Worm (Caenorhabditis elegans) whole organism, late embryonic: Measurements from ENCODE around the gene C05D11.5.
A peak's percentile ranks its signal among the peaks of the same experiment; 100 is the strongest.

Experiments used
- F13H6.1 ChIP-seq: sonication (generic microtip); optimal IDR thresholded peaks from 2 replicates; lab custom pipeline; 2016; ENCODE audit warnings: missing genetic modification characterization, missing compliant biosample characterization
- K02D7.2 ChIP-seq: sonication (generic microtip); optimal IDR thresholded peaks from 2 replicates; lab custom pipeline; 2017; ENCODE audit warnings: mild to moderate bottlenecking, missing genetic modification characterization, missing compliant biosample characterization
- K09A11.1 ChIP-seq: sonication (generic microtip); optimal IDR thresholded peaks from 2 replicates; lab custom pipeline; 2017; ENCODE audit warnings: antibody characterized with exemption, mild to moderate bottlenecking, missing genetic modification characterization, missing compliant biosample characterization; ENCODE audit not compliant: insufficient read depth
- T23F11.4 ChIP-seq: fragments of 200-800 bp; sonication (Bioruptor generic); optimal IDR thresholded peaks from 2 replicates; lab custom pipeline; 2018; ENCODE audit warnings: mild to moderate bottlenecking, missing genetic modification characterization, missing compliant biosample characterization
- ahr-1 ChIP-seq: sonication (generic microtip); optimal IDR thresholded peaks from 2 replicates; lab custom pipeline; 2016; ENCODE audit warnings: missing genetic modification characterization, missing compliant biosample characterization
- ceh-14 ChIP-seq: sonication (generic microtip); optimal IDR thresholded peaks from 2 replicates; lab custom pipeline; 2016; ENCODE audit warnings: missing genotype, missing genetic modification characterization, missing compliant biosample characterization
- ceh-18 ChIP-seq: sonication (generic microtip); optimal IDR thresholded peaks from 2 replicates; lab custom pipeline; 2016; ENCODE audit warnings: missing genetic modification characterization, missing compliant biosample characterization
- ceh-22 ChIP-seq: sonication (generic microtip); optimal IDR thresholded peaks from 2 replicates; lab custom pipeline; 2017; ENCODE audit warnings: missing biosample characterization, missing genetic modification characterization
- ceh-24 ChIP-seq: sonication (generic microtip); optimal IDR thresholded peaks from 2 replicates; lab custom pipeline; 2016; ENCODE audit warnings: mild to moderate bottlenecking, missing genetic modification characterization, missing compliant biosample characterization
- ceh-31 ChIP-seq: sonication (generic microtip); optimal IDR thresholded peaks from 2 replicates; lab custom pipeline; 2016; ENCODE audit warnings: missing genetic modification characterization, missing compliant biosample characterization
- ceh-34 ChIP-seq: sonication (generic microtip); optimal IDR thresholded peaks from 2 replicates; lab custom pipeline; 2016; ENCODE audit warnings: mild to moderate bottlenecking, missing genetic modification characterization, missing compliant biosample characterization
- ceh-48 ChIP-seq: sonication (generic microtip); optimal IDR thresholded peaks from 2 replicates; lab custom pipeline; 2016; ENCODE audit warnings: missing genetic modification characterization, inconsistent platforms, missing compliant biosample characterization
- dmd-4 ChIP-seq: sonication (generic microtip); optimal IDR thresholded peaks from 2 replicates; lab custom pipeline; 2016; ENCODE audit warnings: borderline replicate concordance, missing genetic modification characterization, missing compliant biosample characterization
- elt-2 ChIP-seq: sonication (generic microtip); optimal IDR thresholded peaks from 2 replicates; lab custom pipeline; 2016; ENCODE audit warnings: missing genetic modification reagents, missing genetic modification characterization, missing compliant biosample characterization
- eyg-1 ChIP-seq: sonication (generic microtip); optimal IDR thresholded peaks from 2 replicates; lab custom pipeline; 2016; ENCODE audit warnings: missing genotype, missing genetic modification characterization, missing compliant biosample characterization
- fax-1 ChIP-seq: sonication (generic microtip); optimal IDR thresholded peaks from 2 replicates; lab custom pipeline; 2016; ENCODE audit warnings: missing genotype, missing genetic modification characterization, missing compliant biosample characterization
- fkh-10 ChIP-seq: fragments of 150-350 bp; optimal IDR thresholded peaks from 2 replicates; lab custom pipeline; 2014; ENCODE audit warnings: missing biosample characterization, missing genetic modification reagents, missing genetic modification characterization
- gmeb-2 ChIP-seq: sonication (generic microtip); optimal IDR thresholded peaks from 2 replicates; lab custom pipeline; 2016; ENCODE audit warnings: missing genetic modification characterization, inconsistent platforms, missing compliant biosample characterization
- hlh-13 ChIP-seq: fragments of 200-800 bp; sonication (Bioruptor generic); optimal IDR thresholded peaks from 2 replicates; lab custom pipeline; 2018; ENCODE audit warnings: mild to moderate bottlenecking, missing genetic modification characterization, missing compliant biosample characterization
- hlh-30 ChIP-seq: sonication (generic microtip); optimal IDR thresholded peaks from 2 replicates; lab custom pipeline; 2017; ENCODE audit warnings: antibody characterized with exemption, missing genetic modification characterization, missing compliant biosample characterization; ENCODE audit not compliant: insufficient read depth
- hlh-8 ChIP-seq: sonication (generic microtip); optimal IDR thresholded peaks from 2 replicates; lab custom pipeline; 2016; ENCODE audit warnings: missing genotype, missing genetic modification characterization, missing compliant biosample characterization
- lin-11 ChIP-seq: fragments of 200-800 bp; sonication (Bioruptor generic); optimal IDR thresholded peaks from 2 replicates; lab custom pipeline; 2018; ENCODE audit warnings: mild to moderate bottlenecking, missing genetic modification characterization, missing compliant biosample characterization
- nfya-1 ChIP-seq: sonication (generic microtip); optimal IDR thresholded peaks from 2 replicates; lab custom pipeline; 2017; ENCODE audit warnings: missing genetic modification characterization, mild to moderate bottlenecking, missing compliant biosample characterization, antibody characterized with exemption, moderate library complexity
- nhr-232 ChIP-seq: sonication (generic microtip); optimal IDR thresholded peaks from 2 replicates; lab custom pipeline; 2016; ENCODE audit warnings: missing genetic modification characterization, missing compliant biosample characterization
- npax-4 ChIP-seq: sonication (generic microtip); optimal IDR thresholded peaks from 2 replicates; lab custom pipeline; 2016; ENCODE audit warnings: missing genetic modification characterization, missing compliant biosample characterization
- pag-3 ChIP-seq: sonication (generic microtip); optimal IDR thresholded peaks from 2 replicates; lab custom pipeline; 2016; ENCODE audit warnings: missing compliant biosample characterization, missing genetic modification characterization, borderline replicate concordance
- pat-9 ChIP-seq: fragments of 200-800 bp; sonication (Bioruptor generic); optimal IDR thresholded peaks from 2 replicates; lab custom pipeline; 2018; ENCODE audit warnings: mild to moderate bottlenecking, missing genetic modification characterization, moderate library complexity, missing compliant biosample characterization
- pax-1 ChIP-seq: fragments of 150-350 bp; optimal IDR thresholded peaks from 2 replicates; lab custom pipeline; 2014; ENCODE audit warnings: missing biosample characterization, missing genetic modification characterization
- pha-2 ChIP-seq: sonication (generic microtip); optimal IDR thresholded peaks from 2 replicates; lab custom pipeline; 2017; ENCODE audit warnings: mild to moderate bottlenecking, missing genetic modification characterization, missing compliant biosample characterization
- pha-4 ChIP-seq: fragments of 150-350 bp; optimal IDR thresholded peaks from 2 replicates; lab custom pipeline; 2018; ENCODE audit warnings: missing biosample characterization, missing genetic modification reagents, missing genetic modification characterization
- pqm-1 ChIP-seq: sonication (generic microtip); optimal IDR thresholded peaks from 2 replicates; lab custom pipeline; 2016; ENCODE audit warnings: missing genetic modification characterization, missing compliant biosample characterization
- rnt-1 ChIP-seq: sonication (generic microtip); optimal IDR thresholded peaks from 2 replicates; lab custom pipeline; 2016; ENCODE audit warnings: missing genetic modification characterization, missing compliant biosample characterization
- sdc-2 ChIP-seq: sonication (generic microtip); optimal IDR thresholded peaks from 2 replicates; lab custom pipeline; 2016; ENCODE audit warnings: missing genotype, missing genetic modification characterization, missing compliant biosample characterization
- sox-4 ChIP-seq: sonication (generic microtip); optimal IDR thresholded peaks from 2 replicates; lab custom pipeline; 2017; ENCODE audit warnings: mild to moderate bottlenecking, missing genetic modification characterization, inconsistent platforms, missing compliant biosample characterization
- tbx-2 ChIP-seq: sonication (generic microtip); optimal IDR thresholded peaks from 2 replicates; lab custom pipeline; 2016; ENCODE audit warnings: missing genetic modification characterization, missing compliant biosample characterization
- unc-55 ChIP-seq: sonication (generic microtip); optimal IDR thresholded peaks from 2 replicates; lab custom pipeline; 2017; ENCODE audit warnings: missing biosample characterization, missing genetic modification reagents, missing genetic modification characterization
- unc-86 ChIP-seq: sonication (generic microtip); optimal IDR thresholded peaks from 2 replicates; lab custom pipeline; 2016; ENCODE audit warnings: missing genetic modification characterization, missing compliant biosample characterization
- ztf-16 ChIP-seq: sonication (generic microtip); optimal IDR thresholded peaks from 2 replicates; lab custom pipeline; 2017; ENCODE audit warnings: missing genetic modification characterization, missing compliant biosample characterization

The C05D11.5 gene

ce11 chrIII:6405121-6405520 lies 6.7 kb downstream of the C05D11.5 start:
- TF ChIP-seq F13H6.1 (tag; lab: Kevin White, UChicago) = no peak
- peak; percentile 92 for TF ChIP-seq unc-55 (GFP tag; lab: Kevin White, UChicago)
- TF ChIP-seq nfya-1 (tag; lab: Kevin White, UChicago) = peak; percentile 18
- peak; percentile 60 for TF ChIP-seq ceh-34 (tag; lab: Kevin White, UChicago)
- no peak for TF ChIP-seq pqm-1 (tag; lab: Kevin White, UChicago)
- peak; percentile 73 for TF ChIP-seq ceh-18 (tag; lab: Kevin White, UChicago)

DNA sequence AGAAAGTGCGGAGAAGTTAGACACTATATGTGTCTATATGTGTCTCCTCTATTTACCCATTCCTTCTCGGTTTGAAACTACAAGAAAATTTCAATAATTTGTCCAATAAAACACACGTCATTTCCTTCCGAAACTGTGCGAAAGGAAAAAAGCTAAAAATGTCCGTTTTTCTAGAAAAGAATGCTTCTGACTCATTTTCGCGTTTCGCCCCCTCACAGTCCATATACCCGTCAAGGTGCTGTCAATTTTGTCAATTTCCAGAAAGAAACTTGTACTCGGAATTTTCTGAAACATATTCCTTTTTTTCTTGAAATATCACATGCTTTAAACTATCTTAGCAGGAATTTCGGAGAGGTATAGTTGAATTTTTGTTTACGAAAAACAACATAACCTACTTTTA lies 9.0 kb downstream of the C05D11.5 start:
- TF ChIP-seq K09A11.1 (tag; lab: Kevin White, UChicago) (no peak), unc-86 (no peak), ztf-16 (tag; lab: Kevin White, UChicago) (no peak), pqm-1 (tag; lab: Kevin White, UChicago) (no peak), pat-9 (tag; lab: Kevin White, UChicago) (no peak), ceh-31 (tag; lab: Kevin White, UChicago) (no peak), K02D7.2 (no peak), eyg-1 (no peak), ceh-18 (tag; lab: Kevin White, UChicago) (no peak), pha-4 (tag; lab: Kevin White, UChicago) (no peak), npax-4 (no peak), pag-3 (tag; lab: Kevin White, UChicago) (no peak)

DNA sequence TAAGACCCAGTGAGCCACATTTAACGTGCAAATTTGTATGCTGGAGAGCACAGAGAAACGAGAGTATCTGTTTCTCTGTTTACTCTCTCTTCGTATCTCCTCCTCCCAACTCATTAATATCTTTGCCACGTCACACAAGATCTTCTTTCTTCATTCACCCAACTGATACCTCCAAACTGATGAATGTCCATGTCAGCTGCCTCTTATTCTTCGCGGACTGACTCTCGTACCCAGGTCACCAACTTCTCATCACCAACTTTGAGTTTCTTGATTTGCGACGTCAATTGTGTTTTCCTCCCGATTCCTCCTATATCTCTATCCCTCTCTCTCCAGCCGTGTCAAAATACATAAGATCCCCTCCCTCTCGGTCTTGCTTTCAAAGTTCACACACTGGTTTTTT lies 9.5 kb downstream of the C05D11.5 start:
- TF ChIP-seq unc-55 (GFP tag; lab: Kevin White, UChicago) (peak; percentile 89), tbx-2 (peak; percentile 23), sox-4 (tag; lab: Kevin White, UChicago) (no peak), nfya-1 (tag; lab: Kevin White, UChicago) (peak; percentile 15), T23F11.4 (GFP tag; lab: Kevin White, UChicago) (no peak), ceh-18 (tag; lab: Kevin White, UChicago) (peak; percentile 76), rnt-1 (tag; lab: Kevin White, UChicago) (peak; percentile 57)

- TF ChIP-seq gmeb-2 (tag; lab: Kevin White, UChicago) = no peak
- TF ChIP-seq nhr-232 (tag; lab: Kevin White, UChicago) = no peak
- no peak for TF ChIP-seq fkh-10
Measured at ce11 chrIII:6399424-6399823, 12.4 kb downstream of the C05D11.5 start.

ce11 chrIII:6398124-6398523 lies 13.7 kb downstream of the C05D11.5 start:
- TF ChIP-seq pha-2 = no peak
- TF ChIP-seq sdc-2 (tag; lab: Kevin White, UChicago) = no peak
- no peak for TF ChIP-seq ceh-14 (tag; lab: Kevin White, UChicago)
- TF ChIP-seq npax-4 = no peak
- TF ChIP-seq ceh-22 (tag; lab: Kevin White, UChicago) = no peak
- no peak for TF ChIP-seq ceh-48

DNA sequence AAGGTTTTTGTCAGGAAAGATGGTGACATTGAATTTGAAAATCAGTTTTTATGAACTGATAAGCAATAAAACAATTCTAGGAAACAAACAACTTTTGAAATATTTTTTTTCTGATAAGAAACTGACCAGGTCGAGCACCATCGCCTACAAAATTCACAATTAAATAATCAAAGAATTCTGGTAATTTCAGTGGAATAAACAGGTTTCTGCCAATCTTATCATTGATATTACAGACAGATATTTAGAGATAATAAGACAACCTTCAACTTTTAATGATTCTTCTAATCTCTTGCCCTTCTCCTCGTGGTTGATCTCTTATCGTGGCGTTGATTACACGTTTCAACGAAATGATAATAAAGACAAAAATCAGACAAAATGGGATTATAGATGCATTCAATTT lies 15.4 kb downstream of the C05D11.5 start:
- TF ChIP-seq lin-11 (no peak), elt-2 (tag; lab: Kevin White, UChicago) (peak; percentile 91), pha-4 (tag; lab: Kevin White, UChicago) (no peak)

DNA sequence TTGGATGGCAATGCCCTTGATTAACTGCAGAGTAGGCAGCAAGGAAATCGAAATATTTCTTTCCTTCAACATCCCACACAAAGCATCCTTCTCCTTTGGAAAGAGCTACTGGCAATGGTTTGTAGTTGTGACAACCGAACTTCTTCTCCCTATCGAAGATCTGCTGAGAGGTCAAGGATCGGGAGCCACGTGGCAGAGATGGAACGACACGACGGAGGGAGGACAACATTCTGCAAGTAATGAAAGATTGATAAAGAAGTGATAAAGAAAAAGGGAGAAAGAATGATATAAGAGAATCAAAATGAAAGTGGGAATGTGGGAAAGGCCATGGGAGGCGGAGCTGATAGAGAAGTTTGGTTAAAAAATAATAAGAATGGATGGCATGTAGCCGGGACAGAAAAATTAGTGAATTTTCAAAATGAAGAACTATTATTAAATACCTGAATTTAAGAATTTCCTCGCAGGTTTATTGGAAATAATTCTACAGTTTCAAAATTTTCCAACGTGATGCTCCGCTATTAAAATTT lies 16.0 kb downstream of the C05D11.5 start, which contains the start of gene oatr-1:
oatr-1 (minus strand) TSS at position 477 of the 527 bp plus-strand sequence.
- no peak for TF ChIP-seq fax-1 (tag; lab: Kevin White, UChicago)
- TF ChIP-seq pax-1 (tag; lab: Kevin White, UChicago) = no peak
- TF ChIP-seq ceh-48 = no peak
- no peak for TF ChIP-seq ceh-14 (tag; lab: Kevin White, UChicago)
- TF ChIP-seq dmd-4 (tag; lab: Kevin White, UChicago) = no peak
- no peak for TF ChIP-seq hlh-8 (tag; lab: Kevin White, UChicago)
- TF ChIP-seq hlh-30 (tag; lab: Kevin White, UChicago) = no peak
- TF ChIP-seq eyg-1 = no peak
- no peak for TF ChIP-seq ceh-24 (tag; lab: Kevin White, UChicago)
- TF ChIP-seq ahr-1 (tag; lab: Kevin White, UChicago) = no peak
- TF ChIP-seq unc-55 (GFP tag; lab: Kevin White, UChicago) = no peak
- TF ChIP-seq ceh-34 (tag; lab: Kevin White, UChicago) = no peak
- TF ChIP-seq hlh-13 (GFP tag; lab: Kevin White, UChicago) = no peak
- no peak for TF ChIP-seq ceh-18 (tag; lab: Kevin White, UChicago)
